Worm (Caenorhabditis elegans) whole organism, mixed stage, embryonic: ENCODE data around the gene ttbk-6.

Source experiments
- ceh-43 ChIP-seq: fragments of 200-800 bp; sonication (Bioruptor generic); optimal IDR thresholded peaks from 2 replicates; lab custom pipeline; 2018; ENCODE audit warnings: mild to moderate bottlenecking, missing genetic modification characterization, moderate library complexity, missing compliant biosample characterization
- lsy-2 ChIP-seq: fragments of 150-350 bp; optimal IDR thresholded peaks from 2 replicates; lab custom pipeline; 2014; ENCODE audit warnings: missing biosample characterization, missing genetic modification characterization
- mab-5 ChIP-seq: fragments of 150-350 bp; optimal IDR thresholded peaks from 2 replicates; lab custom pipeline; 2014; ENCODE audit warnings: missing biosample characterization, missing genetic modification characterization
- nhr-76 ChIP-seq: sonication (generic microtip); optimal IDR thresholded peaks from 2 replicates; lab custom pipeline; 2017; ENCODE audit warnings: missing biosample characterization, missing genetic modification characterization

DNA sequence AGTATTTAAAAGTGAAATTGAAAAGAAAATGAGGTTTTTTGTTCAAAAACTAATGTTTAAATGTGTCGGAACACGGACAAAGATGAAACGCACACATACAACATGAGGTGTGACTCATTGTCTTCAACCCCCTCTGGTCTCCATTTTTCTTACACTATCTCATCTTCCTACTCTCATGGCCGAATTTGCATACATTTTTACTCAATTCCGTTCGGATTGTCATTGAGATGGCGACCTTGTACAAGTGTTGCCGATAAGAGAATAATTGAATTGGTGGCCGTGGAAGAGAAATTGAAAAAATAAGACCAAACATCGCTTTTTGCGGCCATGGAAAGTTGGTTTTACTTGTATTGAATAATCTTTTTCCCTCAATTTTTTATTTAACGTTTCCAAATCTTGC lies 27.3 kb upstream of the ttbk-6 start, which contains the start of gene txbp-3:
- TF ChIP-seq lsy-2 (no peak), mab-5 (tag; lab: Kevin White, UChicago) (no peak), nhr-76 (tag; lab: Kevin White, UChicago) (no peak), ceh-43 (GFP tag; lab: Kevin White, UChicago) (no peak)
